Worm (Caenorhabditis elegans) whole organism, young adult: ENCODE measurements around the gene ptp-8.

Experiments used
- B0035.1 ChIP-seq: sonication (generic microtip); optimal IDR thresholded peaks from 2 replicates; lab custom pipeline; 2016; ENCODE audit warnings: missing genetic modification characterization, mild to moderate bottlenecking, missing compliant biosample characterization, missing genotype, missing genetic modification reagents
- B0261.1 ChIP-seq: sonication (generic microtip); optimal IDR thresholded peaks from 2 replicates; lab custom pipeline; 2016; ENCODE audit warnings: mild to moderate bottlenecking, missing genetic modification characterization, moderate library complexity, missing compliant biosample characterization
- B0336.3 ChIP-seq: fragments of 200-800 bp; sonication (Bioruptor generic); IDR thresholded peaks from 2 replicates; pipeline ENCODE4 v1.3.6; 2022; ENCODE audit warnings: missing genetic modification characterization, missing compliant biosample characterization
- D2030.7 ChIP-seq: fragments of 200-800 bp; sonication (Bioruptor generic); IDR thresholded peaks from 2 replicates; pipeline ENCODE4 v1.3.6; 2022; ENCODE audit warnings: missing genetic modification reagents, missing genetic modification characterization, missing compliant biosample characterization
- F22D6.2 ChIP-seq: sonication (generic microtip); optimal IDR thresholded peaks from 2 replicates; lab custom pipeline; 2016; ENCODE audit warnings: mild to moderate bottlenecking, missing genetic modification characterization, missing compliant biosample characterization
- F55B11.4 ChIP-seq: sonication (generic microtip); optimal IDR thresholded peaks from 2 replicates; lab custom pipeline; 2016; ENCODE audit warnings: missing compliant biosample characterization, missing genetic modification characterization, borderline replicate concordance; ENCODE audit not compliant: insufficient read depth
- K12H6.12 ChIP-seq: fragments of 200-800 bp; sonication (Bioruptor generic); optimal IDR thresholded peaks from 2 replicates; lab custom pipeline; 2018; ENCODE audit warnings: mild to moderate bottlenecking, missing genetic modification characterization, missing compliant biosample characterization
- aptf-2 ChIP-seq: fragments of 200-800 bp; sonication (Bioruptor generic); conservative IDR thresholded peaks from 2 replicates; pipeline ENCODE4 v1.3.6; 2022; ENCODE audit warnings: missing genetic modification reagents, missing genetic modification characterization, missing compliant biosample characterization
- athp-1 ChIP-seq: sonication (generic microtip); optimal IDR thresholded peaks from 2 replicates; lab custom pipeline; 2017; ENCODE audit warnings: mild to moderate bottlenecking, missing genetic modification characterization, missing compliant biosample characterization
- cebp-1 ChIP-seq, 2 experiments: fragments of 200-800 bp in 1 of 2; sonication (Bioruptor generic) in 1 of 2; sonication (generic microtip) in 1 of 2; IDR thresholded peaks in 1 of 2; optimal IDR thresholded peaks in 1 of 2; 2 replicates each; pipeline versions ENCODE4 v1.3.6 to Lab custom; 2017 to 2022; ENCODE audit warnings: missing compliant biosample characterization in 2 of 2, missing genetic modification characterization in 2 of 2, mild to moderate bottlenecking in 1 of 2, missing genetic modification reagents in 1 of 2, moderate library complexity in 1 of 2
- ceh-100 ChIP-seq: fragments of 200-800 bp; sonication (Bioruptor generic); IDR thresholded peaks from 2 replicates; pipeline ENCODE4 v1.3.6; 2022; ENCODE audit warnings: missing genetic modification reagents, missing genetic modification characterization, missing compliant biosample characterization
- ceh-27 ChIP-seq: fragments of 200-800 bp; sonication (Bioruptor generic); optimal IDR thresholded peaks from 2 replicates; lab custom pipeline; 2018; ENCODE audit warnings: mild to moderate bottlenecking, missing genetic modification characterization, moderate library complexity, missing compliant biosample characterization
- ceh-79 ChIP-seq: sonication (generic microtip); optimal IDR thresholded peaks from 2 replicates; lab custom pipeline; 2017; ENCODE audit warnings: mild to moderate bottlenecking, missing genetic modification characterization, missing compliant biosample characterization
- ceh-91 ChIP-seq: fragments of 200-800 bp; sonication (Bioruptor generic); IDR thresholded peaks from 2 replicates; pipeline ENCODE4 v1.3.6; 2022; ENCODE audit warnings: missing genetic modification reagents, missing genetic modification characterization, missing compliant biosample characterization
- dox-1 ChIP-seq: fragments of 200-800 bp; sonication (Bioruptor generic); IDR thresholded peaks from 2 replicates; pipeline ENCODE4 v1.3.6; 2022; ENCODE audit warnings: missing genetic modification reagents, missing genetic modification characterization, missing compliant biosample characterization
- egrh-3 ChIP-seq: fragments of 200-800 bp; sonication (Bioruptor generic); IDR thresholded peaks from 2 replicates; pipeline ENCODE4 v1.3.6; 2022; ENCODE audit warnings: missing genetic modification reagents, missing genetic modification characterization, missing compliant biosample characterization
- fkh-3 ChIP-seq: sonication (generic microtip); optimal IDR thresholded peaks from 2 replicates; lab custom pipeline; 2016; ENCODE audit warnings: mild to moderate bottlenecking, missing genetic modification characterization, missing compliant biosample characterization
- him-1 ChIP-seq: sonication (generic microtip); optimal IDR thresholded peaks from 2 replicates; lab custom pipeline; 2016; ENCODE audit warnings: missing genotype, missing genetic modification reagents, missing genetic modification characterization, missing compliant biosample characterization
- hmg-1.2 ChIP-seq: fragments of 200-800 bp; sonication (Bioruptor generic); IDR thresholded peaks from 2 replicates; pipeline ENCODE4 v1.3.6; 2022; ENCODE audit warnings: missing genetic modification reagents, missing genetic modification characterization, missing compliant biosample characterization
- hrde-1 ChIP-seq: sonication (generic microtip); optimal IDR thresholded peaks from 2 replicates; lab custom pipeline; 2016; ENCODE audit warnings: missing genetic modification characterization, mild to moderate bottlenecking, missing compliant biosample characterization, moderate library complexity, missing genotype, missing genetic modification reagents, borderline replicate concordance
- hsf-1 ChIP-seq: fragments of 200-800 bp; sonication (Bioruptor generic); IDR thresholded peaks from 2 replicates; pipeline ENCODE4 v1.3.6; 2022; ENCODE audit warnings: missing genetic modification reagents, missing genetic modification characterization, missing compliant biosample characterization
- let-607 ChIP-seq, 2 experiments: fragments of 200-800 bp in 1 of 2; sonication (Bioruptor generic) in 1 of 2; sonication (generic microtip) in 1 of 2; optimal IDR thresholded peaks; 2 replicates each; lab custom pipeline; 2016 to 2018; ENCODE audit warnings: mild to moderate bottlenecking in 2 of 2, missing compliant biosample characterization in 2 of 2, missing genetic modification characterization in 2 of 2, moderate library complexity in 2 of 2, missing genotype in 1 of 2
- lin-26 ChIP-seq: fragments of 200-800 bp; sonication (Bioruptor generic); IDR thresholded peaks from 2 replicates; pipeline ENCODE4 v1.3.6; 2022; ENCODE audit warnings: missing genetic modification reagents, missing genetic modification characterization, missing compliant biosample characterization
- lin-35 ChIP-seq, 3 experiments: fragments of 150-350 bp in 2 of 3; sonication (generic microtip) in 1 of 3; optimal IDR thresholded peaks; 2 replicates each; lab custom pipeline; 2014 to 2018; ENCODE audit warnings: missing biosample characterization in 3 of 3, missing genetic modification characterization in 3 of 3, missing genetic modification reagents in 3 of 3
- lin-40 ChIP-seq: sonication (generic microtip); optimal IDR thresholded peaks from 2 replicates; lab custom pipeline; 2016; ENCODE audit warnings: missing genetic modification characterization, mild to moderate bottlenecking, missing compliant biosample characterization, missing genotype, missing genetic modification reagents
- lsl-1 ChIP-seq: fragments of 200-800 bp; sonication (Bioruptor generic); optimal IDR thresholded peaks from 2 replicates; lab custom pipeline; 2018; ENCODE audit warnings: mild to moderate bottlenecking, missing genetic modification characterization, moderate library complexity, missing compliant biosample characterization
- madf-3 ChIP-seq: fragments of 200-800 bp; sonication (Bioruptor generic); IDR thresholded peaks from 2 replicates; pipeline ENCODE4 v1.3.6; 2022; ENCODE audit warnings: missing genetic modification reagents, missing genetic modification characterization, missing compliant biosample characterization
- madf-6 ChIP-seq: fragments of 200-800 bp; sonication (Bioruptor generic); IDR thresholded peaks from 2 replicates; pipeline ENCODE4 v1.3.6; 2022; ENCODE audit warnings: missing genetic modification reagents, missing genetic modification characterization, missing compliant biosample characterization
- madf-8 ChIP-seq: fragments of 200-800 bp; sonication (Bioruptor generic); conservative IDR thresholded peaks from 2 replicates; pipeline ENCODE4 v1.3.6; 2022; ENCODE audit warnings: missing genetic modification reagents, missing genetic modification characterization, missing compliant biosample characterization
- nfya-2 ChIP-seq: fragments of 200-800 bp; sonication (Bioruptor generic); IDR thresholded peaks from 2 replicates; pipeline ENCODE4 v1.3.6; 2022; ENCODE audit warnings: missing genetic modification reagents, missing genetic modification characterization, missing compliant biosample characterization
- nfyb-1 ChIP-seq: fragments of 200-800 bp; sonication (Bioruptor generic); IDR thresholded peaks from 2 replicates; pipeline ENCODE4 v1.3.6; 2022; ENCODE audit warnings: missing genetic modification reagents, missing genetic modification characterization, missing compliant biosample characterization
- nhr-90 ChIP-seq: sonication (generic microtip); optimal IDR thresholded peaks from 2 replicates; lab custom pipeline; 2016; ENCODE audit warnings: missing genotype, mild to moderate bottlenecking, missing genetic modification characterization, missing compliant biosample characterization
- pbrm-1 ChIP-seq: fragments of 200-800 bp; sonication (Bioruptor generic); IDR thresholded peaks from 2 replicates; pipeline ENCODE4 v1.3.6; 2022; ENCODE audit warnings: missing genetic modification reagents, missing genetic modification characterization, missing compliant biosample characterization
- pha-4 ChIP-seq: fragments of 150-350 bp; sonication (generic microtip); optimal IDR thresholded peaks from 2 replicates; lab custom pipeline; 2014; ENCODE audit warnings: missing biosample characterization, missing genetic modification reagents, missing genetic modification characterization
- rcor-1 ChIP-seq: fragments of 200-800 bp; sonication (Bioruptor generic); IDR thresholded peaks from 2 replicates; pipeline ENCODE4 v1.3.6; 2022; ENCODE audit warnings: missing genetic modification reagents, missing genetic modification characterization, missing compliant biosample characterization
- sea-2 ChIP-seq: fragments of 200-800 bp; sonication (Bioruptor generic); IDR thresholded peaks from 2 replicates; pipeline ENCODE4 v1.3.6; 2022; ENCODE audit warnings: missing genetic modification characterization, missing compliant biosample characterization
- snpc-1.3 ChIP-seq: sonication (generic microtip); optimal IDR thresholded peaks from 2 replicates; lab custom pipeline; 2017; ENCODE audit warnings: missing genetic modification characterization, mild to moderate bottlenecking, missing compliant biosample characterization, antibody characterized with exemption, moderate library complexity, missing genotype, missing genetic modification reagents; ENCODE audit not compliant: insufficient read depth
- somi-1 ChIP-seq: fragments of 200-800 bp; sonication (Bioruptor generic); optimal IDR thresholded peaks from 2 replicates; lab custom pipeline; 2018; ENCODE audit warnings: mild to moderate bottlenecking, missing genetic modification characterization, missing compliant biosample characterization
- tlf-1 ChIP-seq: fragments of 200-800 bp; sonication (Bioruptor generic); optimal IDR thresholded peaks from 2 replicates; lab custom pipeline; 2018; ENCODE audit warnings: mild to moderate bottlenecking, missing genetic modification characterization, missing compliant biosample characterization
- unc-62 ChIP-seq: fragments of 150-350 bp; optimal IDR thresholded peaks from 2 replicates; lab custom pipeline; 2014; ENCODE audit warnings: missing biosample characterization, missing genetic modification reagents, missing genetic modification characterization
- zfh-2 ChIP-seq: fragments of 200-800 bp; sonication (Bioruptor generic); conservative IDR thresholded peaks from 2 replicates; pipeline ENCODE4 v1.3.6; 2022; ENCODE audit warnings: missing genetic modification reagents, missing genetic modification characterization, missing compliant biosample characterization
- ztf-25 ChIP-seq: fragments of 200-800 bp; sonication (Bioruptor generic); IDR thresholded peaks from 2 replicates; pipeline ENCODE4 v1.3.6; 2022; ENCODE audit warnings: missing genetic modification reagents, missing genetic modification characterization, missing compliant biosample characterization

ptp-8 gene

DNA sequence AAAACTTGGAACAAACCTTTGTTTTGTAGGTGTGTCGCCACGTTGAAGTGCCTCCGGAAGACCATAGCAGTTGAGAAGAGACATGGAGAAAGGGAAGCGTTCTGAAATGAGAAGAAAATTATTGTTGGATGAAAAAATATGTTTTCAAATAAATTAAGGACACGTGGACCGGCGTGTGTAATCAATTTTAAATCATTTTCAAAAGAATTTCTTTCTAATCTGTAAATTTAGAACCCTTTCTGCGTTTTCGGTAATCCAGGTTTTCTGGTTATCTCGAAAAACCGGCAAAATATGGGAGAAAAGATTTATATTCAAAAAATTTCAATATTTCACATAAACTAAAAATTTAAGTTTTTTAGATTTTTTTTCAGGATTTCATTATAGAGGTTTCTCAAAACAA lies 7.0 kb downstream of the ptp-8 start, which contains the start of gene mob-3:
Gene mob-3, minus strand, starts transcription at position 101 of the 400 bp plus-strand sequence.
- TF ChIP-seq aptf-2 (GFP tag; lab: Robert Waterston, UW) (no peak), B0035.1 (tag; lab: Kevin White, UChicago) (no peak), B0336.3 (no peak), B0261.1 (no peak), nfya-2 (GFP tag; lab: Robert Waterston, UW) (no peak), F55B11.4 (tag; lab: Kevin White, UChicago) (no peak), athp-1 (tag; lab: Kevin White, UChicago) (no peak), pbrm-1 (GFP tag; lab: Robert Waterston, UW) (no peak), lin-26 (GFP tag; lab: Robert Waterston, UW) (no peak), pha-4 (tag; lab: Kevin White, UChicago) (no peak), egrh-3 (GFP tag; lab: Robert Waterston, UW) (no peak), ceh-100 (GFP tag; lab: Robert Waterston, UW) (no peak), him-1 (tag; lab: Kevin White, UChicago) (no peak), unc-62 (no peak), lin-35 (GFP tag; optimal IDR thresholded peaks at IDR 0.05; lab: Kevin White, UChicago) (no peak), K12H6.12 (tag; lab: Kevin White, UChicago) (no peak), tlf-1 (GFP tag; lab: Kevin White, UChicago) (no peak), fkh-3 (tag; lab: Kevin White, UChicago) (no peak), madf-6 (GFP tag; lab: Robert Waterston, UW) (no peak), F22D6.2 (tag; lab: Kevin White, UChicago) (no peak)

DNA sequence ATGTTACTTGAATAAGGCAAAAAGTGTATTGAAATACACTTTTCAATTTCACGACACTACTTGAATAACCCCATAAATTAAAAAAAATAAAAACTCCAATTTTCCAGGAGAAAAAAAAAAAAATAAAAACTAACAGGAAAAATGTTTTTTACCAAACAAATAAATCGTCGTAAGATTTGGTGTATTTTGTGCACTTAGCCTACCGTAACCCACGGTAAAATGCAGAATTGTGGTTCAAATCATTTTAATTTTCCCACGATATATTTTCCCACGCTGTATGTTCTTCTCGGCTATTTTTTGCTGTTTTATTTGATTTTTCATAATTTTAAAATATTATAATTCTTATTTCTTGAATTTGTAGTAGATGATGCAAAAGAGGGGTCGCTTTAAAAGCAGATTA lies 7.9 kb downstream of the ptp-8 start:
- peak; percentile 18 for TF ChIP-seq snpc-1.3 (tag; lab: Kevin White, UChicago)
- peak; percentile 68 for TF ChIP-seq lsl-1 (GFP tag; lab: Kevin White, UChicago)
- TF ChIP-seq ceh-91 (GFP tag; lab: Robert Waterston, UW): no peak

DNA sequence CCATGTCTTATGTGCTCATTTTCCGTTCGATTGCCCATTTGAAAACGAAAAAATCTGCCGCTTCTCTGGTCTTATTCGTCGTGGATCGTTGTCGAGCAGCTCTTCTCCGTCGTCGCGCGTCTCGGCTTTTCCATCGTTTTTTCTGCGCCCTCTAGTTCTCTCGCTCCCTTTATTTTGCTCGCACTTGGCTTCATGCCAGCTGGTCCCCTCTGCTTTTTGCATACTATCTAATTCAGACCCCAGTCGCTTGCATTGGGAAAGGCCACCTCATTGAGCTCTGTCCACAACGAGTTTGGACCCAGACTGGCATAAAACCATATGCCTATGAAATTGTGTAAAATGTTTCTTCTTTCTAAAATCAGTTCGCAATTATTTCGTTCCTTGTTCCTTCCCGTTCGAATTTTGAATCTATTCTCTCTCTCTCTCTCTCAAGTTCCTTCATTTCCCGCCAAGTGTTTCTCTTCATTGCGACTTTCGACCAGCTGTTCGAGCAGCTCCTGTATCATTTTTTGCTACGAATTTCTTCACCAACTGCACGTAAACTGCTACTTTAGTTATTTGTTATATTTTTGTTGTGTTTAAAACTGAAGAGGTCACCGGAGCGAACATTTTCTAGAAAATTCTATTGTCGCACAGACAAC lies 8.4 kb downstream of the ptp-8 start:
- peak; percentile 44 for TF ChIP-seq K12H6.12 (tag; lab: Kevin White, UChicago)
- TF ChIP-seq fkh-3 (tag; lab: Kevin White, UChicago): no peak
- TF ChIP-seq somi-1 (GFP tag; lab: Kevin White, UChicago): no peak
- 0 out of 2 replicates have a peak, but pooled peaks have one; percentile 44 for TF ChIP-seq hsf-1 (GFP tag; lab: Robert Waterston, UW)
- 0 out of 2 replicates have a peak, but pooled peaks have one; percentile 36 for TF ChIP-seq dox-1 (GFP tag; lab: Robert Waterston, UW)
- no peak for TF ChIP-seq snpc-1.3 (tag; lab: Kevin White, UChicago)
- TF ChIP-seq hmg-1.2 (GFP tag; lab: Robert Waterston, UW): peak; percentile 38; the same call in 1 of the 2 replicates
- TF ChIP-seq nfya-2 (GFP tag; lab: Robert Waterston, UW): no peak
- TF ChIP-seq let-607 (tag; optimal IDR thresholded peaks at IDR 0.05; lab: Kevin White, UChicago): no peak
- TF ChIP-seq ztf-25 (GFP tag; lab: Robert Waterston, UW): no peak
- TF ChIP-seq nfyb-1: no peak
- TF ChIP-seq athp-1 (tag; lab: Kevin White, UChicago): no peak
- no peak for TF ChIP-seq nhr-90 (tag; lab: Kevin White, UChicago)
- no peak for TF ChIP-seq ceh-79
- TF ChIP-seq ceh-27 (GFP tag; lab: Kevin White, UChicago): no peak
- peak; percentile 74 for TF ChIP-seq zfh-2 (GFP tag; lab: Robert Waterston, UW)
- 0 out of 2 replicates have a peak, but pooled peaks have one; percentile 53 for TF ChIP-seq madf-3
- TF ChIP-seq rcor-1 (GFP tag; lab: Robert Waterston, UW): no peak
- TF ChIP-seq hrde-1 (tag; lab: Kevin White, UChicago): no peak
- TF ChIP-seq madf-8: no peak
- TF ChIP-seq cebp-1 (GFP tag; IDR thresholded peaks at IDR 0.05; lab: Robert Waterston, UW): no peak
- TF ChIP-seq cebp-1 (tag; optimal IDR thresholded peaks at IDR 0.05; lab: Kevin White, UChicago): peak; percentile 0
- no peak for TF ChIP-seq sea-2 (GFP tag; lab: Robert Waterston, UW)
- TF ChIP-seq D2030.7 (GFP tag; lab: Robert Waterston, UW): no peak
- 0 out of 2 replicates have a peak, but pooled peaks have one; percentile 26 for TF ChIP-seq lin-26 (GFP tag; lab: Robert Waterston, UW)
- TF ChIP-seq pha-4 (tag; lab: Kevin White, UChicago): no peak
- no peak for TF ChIP-seq lin-40 (tag; lab: Kevin White, UChicago)
